Worm (Caenorhabditis elegans): ENCODE measurements around the gene nspg-7.1.

- TF ChIP-seq sox-4 (tag; optimal IDR thresholded peaks at IDR 0.05), result no peak
- no peak for TF ChIP-seq unc-98 (GFP tag; IDR thresholded peaks at IDR 0.05)
- TF ChIP-seq ceh-8 (GFP tag; optimal IDR thresholded peaks at IDR 0.05), result no peak
- TF ChIP-seq nhr-28 (tag; optimal IDR thresholded peaks at IDR 0.05), result no peak
Measured at ce11 chrIV:9299145-9299544, 31.5 kb downstream of the nspg-7.1 start, which contains the start of gene F49C12.2.

Data from whole organism, L1 larva.